Fruit fly (Drosophila melanogaster): ENCODE measurements around the gene CG3793.

DNA sequence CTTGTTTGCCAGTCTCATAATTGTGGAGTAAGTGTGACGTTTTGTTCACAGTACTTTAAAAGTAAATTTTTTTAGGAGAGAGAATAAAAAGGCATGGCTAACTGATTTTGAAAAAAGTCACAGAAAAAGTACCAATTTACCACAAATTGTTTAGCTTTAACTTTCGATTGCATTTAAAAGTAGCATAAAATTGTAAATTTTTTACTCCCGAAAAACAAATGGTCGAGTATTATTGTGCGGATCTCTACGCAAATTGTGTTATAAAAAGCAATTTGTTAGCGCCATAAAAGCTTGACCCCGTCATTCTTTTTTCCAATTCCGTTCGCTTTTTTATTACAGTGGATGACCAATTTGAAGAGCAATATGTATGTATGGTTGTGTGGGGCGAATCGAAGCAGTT is 12.7 kb downstream of the CG3793 start, which contains the start of gene CG43760:
- TF ChIP-seq dsx (GFP tag; optimal IDR thresholded peaks at IDR 0.05; ENCODE audit: poor library complexity, severe bottlenecking) (no peak), svp (GFP tag) (no peak), Hr4 (GFP tag; optimal IDR thresholded peaks at IDR 0.05) (no peak), CG8319 (GFP tag; optimal IDR thresholded peaks at IDR 0.05) (no peak), CG16779 (tag; optimal IDR thresholded peaks at IDR 0.05) (no peak), CG7368 (GFP tag; optimal IDR thresholded peaks at IDR 0.05) (no peak), CG3919 (GFP tag; optimal IDR thresholded peaks at IDR 0.05) (no peak), Blimp-1 (GFP tag; optimal IDR thresholded peaks at IDR 0.05) (no peak), topi (GFP tag; optimal IDR thresholded peaks at IDR 0.05) (no peak), CG6854 (GFP tag; optimal IDR thresholded peaks at IDR 0.05) (no peak), CG10669 (GFP tag; optimal IDR thresholded peaks at IDR 0.05) (no peak), fd85E (GFP tag; optimal IDR thresholded peaks at IDR 0.05) (no peak), Ets21C (GFP tag; optimal IDR thresholded peaks at IDR 0.05) (no peak), acj6 (GFP tag; optimal IDR thresholded peaks at IDR 0.05) (no peak)
